Worm (Caenorhabditis elegans) whole organism, late embryonic: Measurements from ENCODE around the gene dod-21.

Source experiments
- Y22D7AL.16 ChIP-seq: sonication (generic microtip); optimal IDR thresholded peaks from 2 replicates; lab custom pipeline; 2016; ENCODE audit warnings: missing genetic modification characterization, missing compliant biosample characterization
- ahr-1 ChIP-seq: sonication (generic microtip); optimal IDR thresholded peaks from 2 replicates; lab custom pipeline; 2016; ENCODE audit warnings: missing genetic modification characterization, missing compliant biosample characterization
- ceh-19 ChIP-seq: fragments of 200-800 bp; sonication (Bioruptor generic); optimal IDR thresholded peaks from 2 replicates; lab custom pipeline; 2018; ENCODE audit warnings: mild to moderate bottlenecking, missing genetic modification characterization, missing compliant biosample characterization
- ceh-45 ChIP-seq: fragments of 200-800 bp; sonication (Bioruptor generic); IDR thresholded peaks from 2 replicates; pipeline ENCODE4 v1.3.6; 2022; ENCODE audit warnings: missing genetic modification reagents, missing genetic modification characterization, missing compliant biosample characterization
- ceh-48 ChIP-seq: sonication (generic microtip); optimal IDR thresholded peaks from 2 replicates; lab custom pipeline; 2016; ENCODE audit warnings: missing genetic modification characterization, inconsistent platforms, missing compliant biosample characterization
- ceh-6 ChIP-seq: fragments of 200-800 bp; sonication (Bioruptor generic); optimal IDR thresholded peaks from 2 replicates; lab custom pipeline; 2018; ENCODE audit warnings: mild to moderate bottlenecking, missing genetic modification characterization, missing compliant biosample characterization
- che-1 ChIP-seq: sonication (generic microtip); optimal IDR thresholded peaks from 2 replicates; lab custom pipeline; 2016; ENCODE audit warnings: mild to moderate bottlenecking, missing genetic modification characterization, missing compliant biosample characterization
- hlh-6 ChIP-seq: sonication (generic microtip); optimal IDR thresholded peaks from 2 replicates; lab custom pipeline; 2016; ENCODE audit warnings: missing genotype, missing genetic modification characterization, missing compliant biosample characterization
- hlh-8 ChIP-seq: sonication (generic microtip); optimal IDR thresholded peaks from 2 replicates; lab custom pipeline; 2016; ENCODE audit warnings: missing genotype, missing genetic modification characterization, missing compliant biosample characterization
- mec-3 ChIP-seq: sonication (generic microtip); optimal IDR thresholded peaks from 2 replicates; lab custom pipeline; 2016; ENCODE audit warnings: borderline replicate concordance, missing genetic modification characterization, missing compliant biosample characterization
- odd-2 ChIP-seq: sonication (generic microtip); optimal IDR thresholded peaks from 2 replicates; lab custom pipeline; 2017; ENCODE audit warnings: antibody characterized with exemption, mild to moderate bottlenecking, missing genetic modification characterization, missing compliant biosample characterization
- pha-4 ChIP-seq: fragments of 150-350 bp; optimal IDR thresholded peaks from 2 replicates; lab custom pipeline; 2018; ENCODE audit warnings: missing biosample characterization, missing genetic modification reagents, missing genetic modification characterization
- sox-2 ChIP-seq: fragments of 200-800 bp; sonication (Bioruptor generic); IDR thresholded peaks from 2 replicates; pipeline ENCODE4 v1.3.6; 2022; ENCODE audit warnings: missing genetic modification reagents, missing genetic modification characterization, missing compliant biosample characterization
- unc-55 ChIP-seq: sonication (generic microtip); optimal IDR thresholded peaks from 2 replicates; lab custom pipeline; 2017; ENCODE audit warnings: missing biosample characterization, missing genetic modification reagents, missing genetic modification characterization

DNA sequence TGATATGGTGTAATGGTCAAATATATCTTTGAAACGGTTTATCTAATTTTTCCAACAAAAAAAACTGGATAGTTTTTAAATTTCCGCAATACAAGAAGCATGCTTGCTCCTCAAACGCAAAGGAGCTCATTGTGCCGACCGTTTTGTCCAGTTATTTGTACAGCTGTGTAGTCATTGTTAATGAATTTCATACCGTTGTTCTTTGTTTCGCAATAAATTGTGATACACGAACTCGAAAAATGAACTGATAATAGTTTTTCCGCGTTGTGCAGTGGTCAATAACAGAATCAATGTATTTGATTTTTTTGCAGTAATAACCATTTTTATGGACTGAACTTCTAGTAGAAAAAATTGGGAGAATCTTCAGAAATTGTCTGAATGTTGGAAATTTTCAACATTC, 37.7 kb upstream of the dod-21 start:
- no peak for TF ChIP-seq Y22D7AL.16 (tag; lab: Kevin White, UChicago)
- TF ChIP-seq ceh-6: no peak
- TF ChIP-seq ceh-19 (GFP tag; lab: Kevin White, UChicago): no peak
- no peak for TF ChIP-seq hlh-8 (tag; lab: Kevin White, UChicago)
- TF ChIP-seq che-1 (tag; lab: Kevin White, UChicago): no peak
- TF ChIP-seq ceh-45 (GFP tag; lab: Robert Waterston, UW): no peak
- no peak for TF ChIP-seq mec-3
- TF ChIP-seq unc-55: no peak
- no peak for TF ChIP-seq ceh-48 (tag; lab: Kevin White, UChicago)
- TF ChIP-seq hlh-6 (tag; lab: Kevin White, UChicago): no peak
- no peak for TF ChIP-seq sox-2 (GFP tag; lab: Robert Waterston, UW)
- TF ChIP-seq pha-4 (tag; lab: Kevin White, UChicago): no peak
- no peak for TF ChIP-seq ahr-1 (tag; lab: Kevin White, UChicago)
- TF ChIP-seq odd-2: no peak
